Worm (Caenorhabditis elegans): ENCODE results near the gene ZK228.13.

DNA sequence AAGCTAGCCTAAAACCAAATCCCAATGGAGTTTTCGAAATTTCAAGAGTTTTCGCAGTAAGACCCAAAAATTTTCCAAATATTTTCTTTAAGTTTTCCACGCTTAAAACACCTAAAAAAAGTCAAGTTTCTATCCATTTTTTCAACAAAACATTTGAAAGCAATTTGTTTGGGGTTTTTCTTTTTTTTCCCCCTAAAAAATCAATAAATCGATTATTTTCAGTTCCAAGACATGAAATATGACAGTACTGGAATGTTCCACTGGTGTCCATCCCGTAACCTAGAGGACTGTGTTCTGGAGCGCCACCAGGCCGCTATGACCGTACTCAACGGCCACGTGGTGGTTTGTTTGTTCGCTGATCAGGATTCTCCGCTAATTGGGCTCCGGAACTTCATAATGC lies 36.6 kb upstream of the ZK228.13 start:
- TF ChIP-seq zag-1 (tag; optimal IDR thresholded peaks at IDR 0.05), result no peak
- TF ChIP-seq ceh-82 (tag; optimal IDR thresholded peaks at IDR 0.05), result no peak
- TF ChIP-seq R02D3.7 (tag; optimal IDR thresholded peaks at IDR 0.05), result no peak
- TF ChIP-seq F26F4.8 (GFP tag; conservative IDR thresholded peaks at IDR 0.05), result no peak
- TF ChIP-seq tag-97 (GFP tag; IDR thresholded peaks at IDR 0.05), result no peak
- TF ChIP-seq pha-4 (GFP tag; IDR thresholded peaks at IDR 0.05), result no peak
- TF ChIP-seq pha-4 (tag; optimal IDR thresholded peaks at IDR 0.05), result no peak
- no peak for TF ChIP-seq egl-43 (GFP tag; IDR thresholded peaks at IDR 0.05)
- TF ChIP-seq F49E8.2 (tag; optimal IDR thresholded peaks at IDR 0.05; ENCODE audit: borderline replicate concordance), result no peak
- no peak for TF ChIP-seq ZK546.5 (tag; optimal IDR thresholded peaks at IDR 0.05)
- TF ChIP-seq pqm-1 (tag; optimal IDR thresholded peaks at IDR 0.05), result no peak
- TF ChIP-seq egl-27 (tag; optimal IDR thresholded peaks at IDR 0.05), result no peak
- TF ChIP-seq mxl-2 (GFP tag; conservative IDR thresholded peaks at IDR 0.05), result no peak
- no peak for TF ChIP-seq unc-62 (GFP tag; optimal IDR thresholded peaks at IDR 0.05 in 1 of 2)
- no peak for TF ChIP-seq unc-62 (tag; optimal IDR thresholded peaks at IDR 0.05)
